Fruit fly (Drosophila melanogaster) whole organism, embryonic: ENCODE data around the gene Drp1.

ENCODE experiments used
- Adf1 ChIP-seq: fragments of 200-800 bp; sonication (Bioruptor generic); IDR thresholded peaks from 2 replicates; pipeline ENCODE4 v1.3.6; 2022; ENCODE audit warnings: missing biosample characterization, missing genetic modification characterization
- Aef1 ChIP-seq: fragments of 200-800 bp; sonication (Bioruptor generic); IDR thresholded peaks from 3 replicates; pipeline ENCODE4 v1.3.6; 2022; ENCODE audit warnings: missing biosample characterization, missing genetic modification characterization
- CG10565 ChIP-seq: fragments of 200-800 bp; sonication (Bioruptor generic); optimal IDR thresholded peaks from 3 replicates; lab custom pipeline; 2016; ENCODE audit warnings: missing biosample characterization, mild to moderate bottlenecking, missing genetic modification characterization
- CG16813 ChIP-seq: fragments of 200-800 bp; sonication (Bioruptor generic); IDR thresholded peaks from 3 replicates; pipeline ENCODE4 v1.3.6; 2022; ENCODE audit warnings: missing biosample characterization, missing genetic modification characterization; ENCODE audit not compliant: partially characterized antibody
- CG2116 ChIP-seq: fragments of 200-800 bp; sonication (Bioruptor generic); optimal IDR thresholded peaks from 3 replicates; lab custom pipeline; 2018; ENCODE audit warnings: missing biosample characterization, mild to moderate bottlenecking, missing genetic modification characterization
- CG42726 ChIP-seq: fragments of 200-800 bp; sonication (Bioruptor generic); IDR thresholded peaks from 2 replicates; pipeline ENCODE4 v1.3.6; 2022; ENCODE audit warnings: missing biosample characterization, missing genetic modification characterization; ENCODE audit not compliant: partially characterized antibody
- CG6813 ChIP-seq: fragments of 200-800 bp; sonication (Bioruptor generic); optimal IDR thresholded peaks from 2 replicates; lab custom pipeline; 2017; ENCODE audit warnings: missing biosample characterization, missing genetic modification characterization, mild to moderate bottlenecking, moderate library complexity, missing genetic modification reagents
- CG8944 ChIP-seq: fragments of 200-800 bp; sonication (Bioruptor generic); optimal IDR thresholded peaks from 3 replicates; lab custom pipeline; 2016; ENCODE audit warnings: missing biosample characterization, missing genetic modification characterization
- CG9932 ChIP-seq: fragments of 200-800 bp; sonication (Bioruptor generic); IDR thresholded peaks from 2 replicates; pipeline ENCODE4 v1.3.6; 2022; ENCODE audit warnings: missing biosample characterization, missing genetic modification characterization
- Nf-YA ChIP-seq: fragments of 200-800 bp; sonication (Bioruptor generic); IDR thresholded peaks from 2 replicates; pipeline ENCODE4 v1.3.6; 2022; ENCODE audit warnings: missing biosample characterization, missing genetic modification characterization
- YL-1 ChIP-seq: fragments of 200-800 bp; sonication (Bioruptor generic); optimal IDR thresholded peaks from 3 replicates; lab custom pipeline; 2017; ENCODE audit warnings: missing biosample characterization, mild to moderate bottlenecking, missing genetic modification characterization
- cato ChIP-seq: fragments of 200-800 bp; sonication (Bioruptor generic); optimal IDR thresholded peaks from 2 replicates; lab custom pipeline; 2016; ENCODE audit warnings: missing biosample characterization, missing genetic modification characterization, borderline replicate concordance
- emc ChIP-seq: fragments of 200-800 bp; sonication (Bioruptor generic); optimal IDR thresholded peaks from 2 replicates; lab custom pipeline; 2016; ENCODE audit warnings: missing biosample characterization, missing genetic modification characterization

dm6 chr2L:2606725-2607124, 21.5 kb upstream of the Drp1 start:
- TF ChIP-seq YL-1 (GFP tag; lab: Kevin White, UChicago) (no peak), Adf1 (no peak), cato (no peak), CG6813 (GFP tag; lab: Kevin White, UChicago) (no peak), CG10565 (GFP tag; lab: Kevin White, UChicago) (no peak), CG42726 (GFP tag; lab: Robert Waterston, UW) (no peak), Aef1 (no peak), Nf-YA (no peak), CG2116 (GFP tag; lab: Kevin White, UChicago) (no peak), CG8944 (GFP tag; lab: Kevin White, UChicago) (no peak), emc (no peak), CG9932 (GFP tag; lab: Robert Waterston, UW) (no peak), CG16813 (no peak)
